Worm (Caenorhabditis elegans): Measurements from ENCODE around the gene C06A1.7.
A peak's percentile ranks its signal among the peaks of the same experiment; 100 is the strongest.

- no peak for TF ChIP-seq nhr-237 (tag; optimal IDR thresholded peaks at IDR 0.05)
- no peak for TF ChIP-seq pha-4 (tag; optimal IDR thresholded peaks at IDR 0.05)
- no peak for TF ChIP-seq ces-1 (GFP tag; optimal IDR thresholded peaks at IDR 0.05)
- no peak for TF ChIP-seq ceh-83 (GFP tag; optimal IDR thresholded peaks at IDR 0.05)
- TF ChIP-seq unc-39 (tag; optimal IDR thresholded peaks at IDR 0.05) = no peak
- peak; percentile 9 for TF ChIP-seq lin-13 (tag; optimal IDR thresholded peaks at IDR 0.05)
- peak; percentile 70 for TF ChIP-seq lsy-2 (tag; optimal IDR thresholded peaks at IDR 0.05)
- no peak for TF ChIP-seq elt-3 (tag; optimal IDR thresholded peaks at IDR 0.05)
- TF ChIP-seq nhr-76 (tag; optimal IDR thresholded peaks at IDR 0.05) = no peak
- TF ChIP-seq nhr-12 (tag; optimal IDR thresholded peaks at IDR 0.05) = no peak
- TF ChIP-seq zip-8 (tag; optimal IDR thresholded peaks at IDR 0.05) = no peak
- TF ChIP-seq unc-62 (GFP tag; optimal IDR thresholded peaks at IDR 0.05) = no peak
These were observed 14.2 kb downstream of the C06A1.7 start, which contains the start of gene rpb-6 for ce11 chrII:10578843-10579430.
